In genomic region chr2L:10671530-10671929, dm6 we compare ENCODE assay signal across 3 fruit fly cellular contexts.
TF ChIP-seq lines count a peak whose summit lies in the region.

No protein-coding gene starts in this region.

- TF ChIP-seq CTCF in whole organism, embryonic (GFP tag; optimal IDR thresholded peaks at IDR 0.05; lab: Kevin White, UChicago), result peak; percentile 49

TF ChIP-seq in whole organism, embryonic, 481 proteins besides CTCF, POLR2A, EP300 and RAD21:
- peak; percentile 80 for TF ChIP-seq Myb (GFP tag; optimal IDR thresholded peaks at IDR 0.05; lab: Kevin White, UChicago)
- peak; percentile 8 for TF ChIP-seq stwl (tag; optimal IDR thresholded peaks at IDR 0.05; lab: Kevin White, UChicago)
- no peak for TF ChIP-seq Adf1 (GFP tag; IDR thresholded peaks at IDR 0.05; lab: Robert Waterston, UW)
- TF ChIP-seq CG11504 (tag; optimal IDR thresholded peaks at IDR 0.05; lab: Kevin White, UChicago), result peak; percentile 44
- TF ChIP-seq CG2199 (GFP tag; IDR thresholded peaks at IDR 0.05; lab: Robert Waterston, UW), result 0 out of 3 replicates have a peak, but pooled peaks have one; percentile 60
- peak; percentile 23; the same call in 1 of the 2 replicates for TF ChIP-seq amos (GFP tag; IDR thresholded peaks at IDR 0.05; lab: Robert Waterston, UW; ENCODE audit: partially characterized antibody)
- peak; percentile 12 for TF ChIP-seq sens (GFP tag; lab: Kevin White, UChicago)
- TF ChIP-seq CG10959 (GFP tag; IDR thresholded peaks at IDR 0.05; lab: Robert Waterston, UW), result no peak

TF ChIP-seq in whole organism, pupa, 21 proteins besides CTCF, POLR2A, EP300 and RAD21:
- TF ChIP-seq Pif1B (GFP tag; optimal IDR thresholded peaks at IDR 0.05; lab: Kevin White, UChicago) (no peak), CG15710 (tag; optimal IDR thresholded peaks at IDR 0.05; lab: Kevin White, UChicago) (no peak), D1 (tag; optimal IDR thresholded peaks at IDR 0.05; lab: Kevin White, UChicago) (peak; percentile 49), CG4496 (GFP tag; IDR thresholded peaks at IDR 0.05; lab: Robert Waterston, UW) (no peak), gl (tag; optimal IDR thresholded peaks at IDR 0.05; lab: Kevin White, UChicago) (no peak), EcR (GFP tag; optimal IDR thresholded peaks at IDR 0.05; lab: Kevin White, UChicago) (no peak), CG17806 (tag; optimal IDR thresholded peaks at IDR 0.05; lab: Kevin White, UChicago) (no peak), Snoo (tag; optimal IDR thresholded peaks at IDR 0.05; lab: Kevin White, UChicago) (no peak)

TF ChIP-seq in whole organism, wandering third instar larva, 38 proteins besides CTCF, POLR2A, EP300 and RAD21:
- TF ChIP-seq Myc (optimal IDR thresholded peaks at IDR 0.05; lab: Kevin White, UChicago) (peak; percentile 41), Dfd (GFP tag; optimal IDR thresholded peaks at IDR 0.05; lab: Kevin White, UChicago) (no peak)
